Worm (Caenorhabditis elegans) whole organism, L2 larva: ENCODE measurements around the gene Y67H2A.2.

Source experiments
- C34F6.9 ChIP-seq: fragments of 150-350 bp; optimal IDR thresholded peaks from 2 replicates; lab custom pipeline; 2014; ENCODE audit warnings: missing biosample characterization, missing genetic modification characterization
- F13H6.1 ChIP-seq: sonication (generic microtip); optimal IDR thresholded peaks from 2 replicates; lab custom pipeline; 2016; ENCODE audit warnings: missing genetic modification characterization, missing compliant biosample characterization
- R02D3.7 ChIP-seq: fragments of 150-350 bp; optimal IDR thresholded peaks from 2 replicates; lab custom pipeline; 2014; ENCODE audit warnings: missing biosample characterization, missing genetic modification characterization
- Y55F3AM.14 ChIP-seq: fragments of 200-800 bp; sonication (Bioruptor generic); optimal IDR thresholded peaks from 2 replicates; lab custom pipeline; 2018; ENCODE audit warnings: mild to moderate bottlenecking, missing genetic modification characterization, missing compliant biosample characterization
- ZK546.5 ChIP-seq: sonication (generic microtip); optimal IDR thresholded peaks from 2 replicates; lab custom pipeline; 2017; ENCODE audit warnings: missing biosample characterization, missing genetic modification characterization
- alr-1 ChIP-seq: fragments of 150-350 bp; optimal IDR thresholded peaks from 2 replicates; lab custom pipeline; 2014; ENCODE audit warnings: missing biosample characterization, missing genetic modification characterization
- blmp-1 ChIP-seq: sonication (generic microtip); optimal IDR thresholded peaks from 2 replicates; lab custom pipeline; 2017; ENCODE audit warnings: missing genetic modification characterization, mild to moderate bottlenecking, missing compliant biosample characterization, antibody characterized with exemption, moderate library complexity; ENCODE audit not compliant: insufficient read depth
- ceh-16 ChIP-seq: fragments of 150-350 bp; optimal IDR thresholded peaks from 2 replicates; lab custom pipeline; 2014; ENCODE audit warnings: missing biosample characterization, missing genetic modification characterization
- crh-2 ChIP-seq: sonication (generic microtip); optimal IDR thresholded peaks from 2 replicates; lab custom pipeline; 2017; ENCODE audit warnings: missing biosample characterization, missing genetic modification characterization
- dmd-4 ChIP-seq: sonication (generic microtip); optimal IDR thresholded peaks from 2 replicates; lab custom pipeline; 2017; ENCODE audit warnings: missing biosample characterization, missing genetic modification characterization
- egl-27 ChIP-seq: sonication (generic microtip); optimal IDR thresholded peaks from 3 replicates; lab custom pipeline; 2017; ENCODE audit warnings: missing biosample characterization, missing genetic modification reagents, missing genetic modification characterization
- elt-3 ChIP-seq: sonication (generic microtip); optimal IDR thresholded peaks from 2 replicates; lab custom pipeline; 2017; ENCODE audit warnings: missing biosample characterization, missing genetic modification characterization
- fos-1 ChIP-seq: fragments of 150-350 bp; optimal IDR thresholded peaks from 2 replicates; lab custom pipeline; 2014; ENCODE audit warnings: missing biosample characterization, missing genetic modification characterization
- gmeb-1 ChIP-seq: fragments of 150-350 bp; optimal IDR thresholded peaks from 2 replicates; lab custom pipeline; 2014; ENCODE audit warnings: missing biosample characterization, missing genetic modification characterization
- lin-11 ChIP-seq: fragments of 150-350 bp; sonication (generic microtip); optimal IDR thresholded peaks from 2 replicates; lab custom pipeline; 2014; ENCODE audit warnings: missing biosample characterization, missing genetic modification characterization, inconsistent platforms, mixed read lengths
- lin-13 ChIP-seq: fragments of 150-350 bp; optimal IDR thresholded peaks from 2 replicates; lab custom pipeline; 2014; ENCODE audit warnings: missing biosample characterization, missing genetic modification reagents, missing genetic modification characterization
- lin-39 ChIP-seq: fragments of 150-350 bp; optimal IDR thresholded peaks from 2 replicates; lab custom pipeline; 2014; ENCODE audit warnings: missing biosample characterization, missing genetic modification reagents, missing genetic modification characterization
- mab-5 ChIP-seq: fragments of 150-350 bp; optimal IDR thresholded peaks from 2 replicates; lab custom pipeline; 2014; ENCODE audit warnings: missing biosample characterization, missing genetic modification characterization
- mbf-1 ChIP-seq: sonication (generic microtip); optimal IDR thresholded peaks from 2 replicates; lab custom pipeline; 2017; ENCODE audit warnings: missing biosample characterization, missing genetic modification characterization
- mdl-1 ChIP-seq, 2 experiments: fragments of 150-350 bp in 1 of 2; sonication (generic microtip) in 1 of 2; optimal IDR thresholded peaks; 2 replicates each; lab custom pipeline; 2017; ENCODE audit warnings: missing biosample characterization in 2 of 2, missing genetic modification characterization in 2 of 2
- nhr-10 ChIP-seq: sonication (generic microtip); optimal IDR thresholded peaks from 2 replicates; lab custom pipeline; 2017; ENCODE audit warnings: missing biosample characterization, missing genetic modification characterization
- nhr-12 ChIP-seq: fragments of 150-350 bp; optimal IDR thresholded peaks from 2 replicates; lab custom pipeline; 2014; ENCODE audit warnings: missing biosample characterization, missing genetic modification characterization
- nhr-129 ChIP-seq: fragments of 150-350 bp; optimal IDR thresholded peaks from 2 replicates; lab custom pipeline; 2014; ENCODE audit warnings: missing biosample characterization, missing genetic modification characterization
- nhr-21 ChIP-seq: fragments of 150-350 bp; optimal IDR thresholded peaks from 2 replicates; lab custom pipeline; 2014; ENCODE audit warnings: missing biosample characterization, missing genetic modification characterization
- nhr-23 ChIP-seq: fragments of 150-350 bp; optimal IDR thresholded peaks from 2 replicates; lab custom pipeline; 2014; ENCODE audit warnings: missing biosample characterization, missing genetic modification reagents, missing genetic modification characterization
- nhr-237 ChIP-seq: fragments of 150-350 bp; optimal IDR thresholded peaks from 2 replicates; lab custom pipeline; 2014; ENCODE audit warnings: missing biosample characterization, missing genetic modification characterization
- nhr-25 ChIP-seq: fragments of 150-350 bp; sonication (generic microtip); optimal IDR thresholded peaks from 3 replicates; lab custom pipeline; 2014; ENCODE audit warnings: missing biosample characterization, missing genetic modification characterization
- nhr-6 ChIP-seq: fragments of 150-350 bp; optimal IDR thresholded peaks from 2 replicates; lab custom pipeline; 2014; ENCODE audit warnings: missing biosample characterization, missing genetic modification characterization
- nhr-77 ChIP-seq: fragments of 150-350 bp; optimal IDR thresholded peaks from 2 replicates; lab custom pipeline; 2014; ENCODE audit warnings: missing biosample characterization, missing genetic modification characterization
- peb-1 ChIP-seq: fragments of 150-350 bp; optimal IDR thresholded peaks from 2 replicates; lab custom pipeline; 2014; ENCODE audit warnings: missing biosample characterization, missing genetic modification characterization
- skn-1 ChIP-seq: sonication (generic microtip); optimal IDR thresholded peaks from 2 replicates; lab custom pipeline; 2017; ENCODE audit warnings: missing biosample characterization, missing genetic modification characterization
- sma-3 ChIP-seq: sonication (generic microtip); optimal IDR thresholded peaks from 2 replicates; lab custom pipeline; 2016; ENCODE audit warnings: missing genetic modification reagents, missing genetic modification characterization, missing compliant biosample characterization
- sma-9 ChIP-seq, 2 experiments: fragments of 150-350 bp in 1 of 2; sonication (generic microtip) in 1 of 2; optimal IDR thresholded peaks; 2 replicates each; lab custom pipeline; 2014 to 2016; ENCODE audit warnings: missing genetic modification characterization in 2 of 2, mild to moderate bottlenecking in 1 of 2, missing biosample characterization in 1 of 2, missing compliant biosample characterization in 1 of 2, missing genetic modification reagents in 1 of 2, moderate library complexity in 1 of 2
- snpc-4 ChIP-seq: fragments of 150-350 bp; optimal IDR thresholded peaks from 2 replicates; lab custom pipeline; 2014; ENCODE audit warnings: missing biosample characterization, missing genetic modification characterization
- unc-39 ChIP-seq: fragments of 150-350 bp; optimal IDR thresholded peaks from 2 replicates; lab custom pipeline; 2014; ENCODE audit warnings: missing biosample characterization, missing genetic modification characterization
- unc-55 ChIP-seq: fragments of 150-350 bp; sonication (generic microtip); optimal IDR thresholded peaks from 3 replicates; lab custom pipeline; 2014; ENCODE audit warnings: missing biosample characterization, missing genetic modification reagents, missing genetic modification characterization
- unc-62 ChIP-seq: fragments of 150-350 bp; optimal IDR thresholded peaks from 2 replicates; lab custom pipeline; 2014; ENCODE audit warnings: missing biosample characterization, missing genetic modification reagents, missing genetic modification characterization
- zag-1 ChIP-seq: fragments of 150-350 bp; optimal IDR thresholded peaks from 2 replicates; lab custom pipeline; 2014; ENCODE audit warnings: missing biosample characterization, missing genetic modification characterization
- ztf-1 ChIP-seq: fragments of 200-800 bp; sonication (Bioruptor generic); conservative IDR thresholded peaks from 2 replicates; pipeline ENCODE4 v1.3.6; 2022; ENCODE audit warnings: missing genetic modification characterization, missing compliant biosample characterization
- ztf-11 ChIP-seq: sonication (generic microtip); optimal IDR thresholded peaks from 2 replicates; lab custom pipeline; 2017; ENCODE audit warnings: missing biosample characterization, missing genetic modification characterization
- ztf-4 ChIP-seq: fragments of 150-350 bp; optimal IDR thresholded peaks from 2 replicates; lab custom pipeline; 2014; ENCODE audit warnings: missing biosample characterization, missing genetic modification characterization

The Y67H2A.2 gene

DNA sequence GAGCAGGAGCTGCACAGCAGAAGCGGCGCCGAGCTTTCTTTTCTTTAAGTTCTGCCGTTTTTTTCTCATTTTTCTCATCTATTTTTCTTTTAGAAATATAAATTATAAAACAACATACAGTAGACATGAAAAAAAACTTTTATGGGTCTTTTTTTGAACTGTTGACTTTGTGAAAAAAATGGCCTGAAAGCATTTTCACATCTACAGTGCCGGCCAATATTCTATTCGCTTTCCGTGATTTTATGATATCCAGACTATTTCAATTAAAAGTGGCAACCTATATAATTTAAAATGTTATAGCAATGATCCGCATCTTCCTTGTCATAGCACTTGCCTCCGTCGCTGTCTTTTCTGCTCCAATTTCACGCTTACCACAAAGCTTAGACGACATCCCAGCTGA lies 30.4 kb upstream of the Y67H2A.2 start, which contains the start of gene far-6:
TSS of gene far-6 (plus strand) at position 301 of the 400 bp plus-strand sequence.
- TF ChIP-seq elt-3 (tag; lab: Kevin White, UChicago) (no peak), nhr-25 (tag; lab: Kevin White, UChicago) (no peak), snpc-4 (tag; lab: Kevin White, UChicago) (no peak), C34F6.9 (tag; lab: Kevin White, UChicago) (no peak), nhr-129 (tag; lab: Kevin White, UChicago) (no peak), fos-1 (no peak), ztf-4 (no peak), nhr-10 (tag; lab: Kevin White, UChicago) (no peak), ceh-16 (no peak), mdl-1 (tag; optimal IDR thresholded peaks at IDR 0.05; lab: Kevin White, UChicago) (no peak), sma-9 (GFP tag; optimal IDR thresholded peaks at IDR 0.05; lab: Kevin White, UChicago) (no peak), sma-9 (tag; optimal IDR thresholded peaks at IDR 0.05; lab: Kevin White, UChicago) (no peak), peb-1 (tag; lab: Kevin White, UChicago) (no peak), unc-55 (GFP tag; lab: Kevin White, UChicago) (no peak), dmd-4 (tag; lab: Kevin White, UChicago) (no peak), nhr-21 (tag; lab: Kevin White, UChicago) (no peak), ZK546.5 (tag; lab: Kevin White, UChicago) (no peak)
- TF ChIP-seq, all 48 proteins: peak for 0

DNA sequence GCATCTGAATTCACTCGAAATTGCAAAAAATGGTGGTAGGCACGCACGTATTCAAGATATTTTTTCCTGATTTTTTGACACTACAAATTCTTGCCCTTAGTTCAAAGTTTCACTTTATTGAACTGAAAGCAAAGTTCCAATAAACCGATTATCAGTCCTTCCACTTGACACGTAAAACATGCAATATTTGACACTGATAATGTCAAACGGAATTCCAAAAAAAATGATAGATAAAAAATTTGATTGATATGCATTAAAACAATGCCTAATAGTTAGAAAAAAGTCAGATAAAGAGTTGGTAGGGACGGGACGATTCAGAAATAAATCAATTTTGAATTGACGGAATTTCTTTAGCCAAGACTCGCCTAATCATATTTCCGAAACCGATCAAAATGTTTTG lies 29.4 kb upstream of the Y67H2A.2 start:
- TF ChIP-seq crh-2 (tag; lab: Kevin White, UChicago): peak; percentile 80
- TF ChIP-seq alr-1: no peak
- no peak for TF ChIP-seq lin-39 (tag; lab: Kevin White, UChicago)
- TF ChIP-seq nhr-6 (tag; lab: Kevin White, UChicago): no peak
- TF ChIP-seq nhr-23: no peak
- TF ChIP-seq nhr-25 (tag; lab: Kevin White, UChicago): no peak
- no peak for TF ChIP-seq nhr-129 (tag; lab: Kevin White, UChicago)
- no peak for TF ChIP-seq ztf-1 (GFP tag; lab: Robert Waterston, UW)
- TF ChIP-seq gmeb-1 (tag; lab: Kevin White, UChicago): peak; percentile 17
- TF ChIP-seq unc-39 (tag; lab: Kevin White, UChicago): no peak
- peak; percentile 86 for TF ChIP-seq fos-1
- no peak for TF ChIP-seq zag-1 (tag; lab: Kevin White, UChicago)
- TF ChIP-seq Y55F3AM.14 (GFP tag; lab: Kevin White, UChicago): no peak
- TF ChIP-seq lin-11 (tag; lab: Kevin White, UChicago): no peak
- peak; percentile 74 for TF ChIP-seq sma-9 (GFP tag; optimal IDR thresholded peaks at IDR 0.05; lab: Kevin White, UChicago)
- TF ChIP-seq sma-9 (tag; optimal IDR thresholded peaks at IDR 0.05; lab: Kevin White, UChicago): no peak
- no peak for TF ChIP-seq lin-13 (GFP tag; lab: Kevin White, UChicago)
- no peak for TF ChIP-seq snpc-4 (tag; lab: Kevin White, UChicago)
- TF ChIP-seq egl-27 (tag; lab: Kevin White, UChicago): no peak
- no peak for TF ChIP-seq C34F6.9 (tag; lab: Kevin White, UChicago)
- TF ChIP-seq nhr-237 (tag; lab: Kevin White, UChicago): no peak

DNA sequence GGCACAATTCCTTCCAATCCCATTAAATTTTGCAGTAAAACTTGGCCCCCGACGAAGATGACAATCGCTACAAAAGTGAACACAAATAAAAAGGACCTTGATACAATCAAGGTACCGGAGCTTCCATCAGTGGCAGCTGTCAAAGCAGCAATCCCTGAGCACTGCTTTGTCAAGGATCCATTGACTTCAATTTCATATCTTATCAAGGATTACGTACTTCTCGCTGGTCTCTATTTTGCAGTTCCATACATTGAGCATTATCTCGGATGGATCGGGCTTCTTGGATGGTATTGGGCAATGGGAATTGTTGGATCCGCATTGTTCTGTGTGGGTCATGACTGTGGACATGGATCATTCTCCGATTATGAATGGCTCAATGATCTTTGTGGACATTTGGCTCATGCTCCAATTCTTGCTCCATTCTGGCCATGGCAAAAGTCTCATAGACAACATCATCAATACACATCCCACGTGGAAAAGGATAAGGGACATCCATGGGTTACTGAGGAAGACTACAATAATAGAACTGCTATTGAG lies 26.3 kb upstream of the Y67H2A.2 start, which contains the start of gene fat-2:
TSS of gene fat-2 (plus strand) at position 51 of the 537 bp plus-strand sequence.
- TF ChIP-seq peb-1 (tag; lab: Kevin White, UChicago) (no peak), zag-1 (tag; lab: Kevin White, UChicago) (no peak), egl-27 (tag; lab: Kevin White, UChicago) (no peak), dmd-4 (tag; lab: Kevin White, UChicago) (no peak)

DNA sequence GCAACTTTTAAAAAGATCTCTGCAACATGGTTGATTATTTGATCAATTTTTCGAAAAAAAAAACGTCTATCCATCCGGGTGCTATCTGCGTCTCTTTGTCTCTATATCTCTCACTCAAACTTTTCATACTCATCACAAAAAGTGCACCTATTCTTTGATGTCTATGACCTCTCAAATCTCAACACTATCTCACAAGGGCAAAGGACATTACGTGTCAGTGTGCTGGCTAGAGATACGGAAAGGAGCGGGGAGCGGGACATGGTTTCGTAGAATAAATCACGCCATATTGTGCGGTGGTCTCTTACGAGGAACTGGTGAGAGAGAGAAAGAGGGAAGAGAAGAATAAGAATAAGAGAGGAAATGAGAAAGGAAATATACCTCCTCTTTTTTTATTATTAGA lies 24.8 kb upstream of the Y67H2A.2 start:
- TF ChIP-seq gmeb-1 (tag; lab: Kevin White, UChicago): peak; percentile 73
- no peak for TF ChIP-seq R02D3.7 (tag; lab: Kevin White, UChicago)
- TF ChIP-seq nhr-77 (tag; lab: Kevin White, UChicago): peak; percentile 42
- peak; percentile 97 for TF ChIP-seq nhr-129 (tag; lab: Kevin White, UChicago)
- TF ChIP-seq Y55F3AM.14 (GFP tag; lab: Kevin White, UChicago): no peak
- TF ChIP-seq skn-1 (tag; lab: Kevin White, UChicago): no peak
- TF ChIP-seq egl-27 (tag; lab: Kevin White, UChicago): peak; percentile 85
- TF ChIP-seq sma-9 (GFP tag; optimal IDR thresholded peaks at IDR 0.05; lab: Kevin White, UChicago): peak; percentile 92
- no peak for TF ChIP-seq sma-9 (tag; optimal IDR thresholded peaks at IDR 0.05; lab: Kevin White, UChicago)
- TF ChIP-seq nhr-12 (tag; lab: Kevin White, UChicago): no peak
- TF ChIP-seq dmd-4 (tag; lab: Kevin White, UChicago): no peak
- TF ChIP-seq mab-5: no peak
- no peak for TF ChIP-seq unc-55 (GFP tag; lab: Kevin White, UChicago)
- peak; percentile 87 for TF ChIP-seq C34F6.9 (tag; lab: Kevin White, UChicago)
- no peak for TF ChIP-seq elt-3 (tag; lab: Kevin White, UChicago)
- TF ChIP-seq blmp-1: peak; percentile 36
- TF ChIP-seq unc-39 (tag; lab: Kevin White, UChicago): no peak
- no peak for TF ChIP-seq nhr-23
- peak; percentile 48 for TF ChIP-seq ztf-4
- TF ChIP-seq nhr-6 (tag; lab: Kevin White, UChicago): peak; percentile 69
- TF ChIP-seq crh-2 (tag; lab: Kevin White, UChicago): peak; percentile 98
- no peak for TF ChIP-seq alr-1
- TF ChIP-seq fos-1: peak; percentile 90
- peak; percentile 88 for TF ChIP-seq F13H6.1 (tag; lab: Kevin White, UChicago)
- TF ChIP-seq ztf-11 (tag; lab: Kevin White, UChicago): no peak
- no peak for TF ChIP-seq snpc-4 (tag; lab: Kevin White, UChicago)
- peak; percentile 93 for TF ChIP-seq sma-3 (GFP tag; lab: Kevin White, UChicago)
- no peak for TF ChIP-seq mbf-1 (tag; lab: Kevin White, UChicago)
- peak; percentile 34 for TF ChIP-seq lin-13 (GFP tag; lab: Kevin White, UChicago)
- TF ChIP-seq unc-62 (GFP tag; lab: Kevin White, UChicago): peak; percentile 29
- TF ChIP-seq lin-39 (tag; lab: Kevin White, UChicago): no peak
- no peak for TF ChIP-seq zag-1 (tag; lab: Kevin White, UChicago)
